Fruit fly (Drosophila melanogaster) whole organism, adult: ENCODE measurements around the gene Lcp65Ad.
"Not testable (repeated sequence)": the region's sequence is repeated elsewhere in the genome, so short reads cannot be mapped to it uniquely, and the experiment has no call there.

Experiments used
- CG11617 ChIP-seq: fragments of 200-800 bp; sonication (Bioruptor generic); optimal IDR thresholded peaks from 2 replicates; lab custom pipeline; 2017; ENCODE audit warnings: mild to moderate bottlenecking, missing biosample characterization, missing genetic modification reagents, missing genetic modification characterization
- CG12768 ChIP-seq: fragments of 200-800 bp; sonication (Bioruptor generic); optimal IDR thresholded peaks from 2 replicates; lab custom pipeline; 2017; ENCODE audit warnings: missing biosample characterization, missing genetic modification characterization, mild to moderate bottlenecking, moderate library complexity, missing genetic modification reagents
- CG14711 ChIP-seq: fragments of 200-800 bp; sonication (Bioruptor generic); optimal IDR thresholded peaks from 2 replicates; lab custom pipeline; 2018; ENCODE audit warnings: missing biosample characterization, mild to moderate bottlenecking, missing genetic modification characterization, moderate library complexity
- CG1620 ChIP-seq: fragments of 200-800 bp; sonication (Bioruptor generic); optimal IDR thresholded peaks from 2 replicates; lab custom pipeline; 2016; ENCODE audit warnings: missing biosample characterization, missing genetic modification characterization
- CG33017 ChIP-seq: fragments of 200-800 bp; sonication (Bioruptor generic); optimal IDR thresholded peaks from 2 replicates; lab custom pipeline; 2018; ENCODE audit warnings: missing biosample characterization, mild to moderate bottlenecking, missing genetic modification characterization, moderate library complexity
- CG5204 ChIP-seq: fragments of 200-800 bp; sonication (Bioruptor generic); optimal IDR thresholded peaks from 2 replicates; lab custom pipeline; 2016; ENCODE audit warnings: missing biosample characterization, missing genetic modification characterization
- CG7045 ChIP-seq: fragments of 200-800 bp; sonication (Bioruptor generic); optimal IDR thresholded peaks from 2 replicates; lab custom pipeline; 2017; ENCODE audit warnings: missing biosample characterization, mild to moderate bottlenecking, missing genetic modification characterization
- CG7101 ChIP-seq: fragments of 200-800 bp; sonication (Bioruptor generic); optimal IDR thresholded peaks from 2 replicates; lab custom pipeline; 2018; ENCODE audit warnings: missing biosample characterization, mild to moderate bottlenecking, missing genetic modification characterization, moderate library complexity
- Clk ChIP-seq: fragments of 200-800 bp; sonication (Bioruptor generic); optimal IDR thresholded peaks from 2 replicates; lab custom pipeline; 2017; ENCODE audit warnings: missing biosample characterization, missing genetic modification characterization
- Crg-1 ChIP-seq: fragments of 200-800 bp; sonication (Bioruptor generic); optimal IDR thresholded peaks from 2 replicates; lab custom pipeline; 2016; ENCODE audit warnings: missing biosample characterization, missing genetic modification characterization
- Hr96 ChIP-seq: fragments of 200-800 bp; sonication (Bioruptor generic); optimal IDR thresholded peaks from 2 replicates; lab custom pipeline; 2016; ENCODE audit warnings: missing biosample characterization, missing genetic modification characterization
- Mnt ChIP-seq: fragments of 200-800 bp; sonication (Bioruptor generic); optimal IDR thresholded peaks from 2 replicates; lab custom pipeline; 2016; ENCODE audit warnings: missing biosample characterization, mild to moderate bottlenecking, missing genetic modification characterization
- bab1 ChIP-seq: fragments of 200-800 bp; sonication (Bioruptor generic); optimal IDR thresholded peaks from 3 replicates; lab custom pipeline; 2019; ENCODE audit warnings: missing biosample characterization, mild to moderate bottlenecking, missing genetic modification characterization, moderate library complexity
- cic ChIP-seq: fragments of 200-800 bp; sonication (Bioruptor generic); optimal IDR thresholded peaks from 2 replicates; lab custom pipeline; 2017; ENCODE audit warnings: missing biosample characterization, mild to moderate bottlenecking, missing genetic modification characterization, moderate library complexity
- cnc ChIP-seq, 2 experiments: fragments of >200 bp; optimal IDR thresholded peaks; 2 replicates each; lab custom pipeline; 2017
- kay ChIP-seq: fragments of 200-800 bp; sonication (Bioruptor generic); peaks from one replicate; lab custom pipeline; 2016; ENCODE audit warnings: missing biosample characterization, missing genetic modification characterization, borderline replicate concordance
- ovo ChIP-seq: fragments of 200-800 bp; sonication (Bioruptor generic); optimal IDR thresholded peaks from 2 replicates; lab custom pipeline; 2016; ENCODE audit warnings: missing biosample characterization, missing genetic modification characterization
- pad ChIP-seq: fragments of 200-800 bp; sonication (Bioruptor generic); optimal IDR thresholded peaks from 3 replicates; lab custom pipeline; 2017; ENCODE audit warnings: missing biosample characterization, missing genetic modification characterization, mild to moderate bottlenecking, moderate library complexity, missing genetic modification reagents
- tj ChIP-seq: fragments of 200-800 bp; sonication (Bioruptor generic); optimal IDR thresholded peaks from 3 replicates; lab custom pipeline; 2017; ENCODE audit warnings: missing biosample characterization, mild to moderate bottlenecking, missing genetic modification characterization, moderate library complexity
- toe ChIP-seq: fragments of 200-800 bp; sonication (Bioruptor generic); optimal IDR thresholded peaks from 2 replicates; lab custom pipeline; 2016; ENCODE audit warnings: missing biosample characterization, missing genetic modification characterization

The Lcp65Ad gene

DNA sequence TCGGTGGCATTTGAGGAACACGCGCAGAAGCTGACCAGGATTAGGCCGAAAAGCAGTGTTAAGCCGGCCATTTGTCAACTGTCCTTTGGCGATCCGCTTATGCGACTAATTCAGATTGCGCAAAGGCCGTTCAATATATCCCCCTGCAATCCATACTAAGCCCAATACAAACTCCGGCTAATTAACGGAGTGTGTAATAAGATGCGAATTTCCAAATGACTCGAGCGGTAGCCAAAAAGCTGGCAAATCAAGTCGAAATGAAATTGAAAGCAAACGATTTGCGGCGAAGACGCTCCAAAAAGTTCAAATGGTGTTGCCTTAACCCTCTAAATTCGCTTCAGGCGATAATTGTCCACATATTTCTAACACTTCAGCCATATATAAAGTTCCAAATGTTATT lies 882 bp upstream of the Lcp65Ad start, which contains the start of gene Cpr65Aw:
TSS of gene Cpr65Aw (minus strand) at position 101 of the 400 bp plus-strand sequence.
- TF ChIP-seq ovo, result no peak
- no peak for TF ChIP-seq CG7045 (GFP tag; lab: Kevin White, UChicago)
- no peak for TF ChIP-seq pad (GFP tag; lab: Kevin White, UChicago)
- no peak for TF ChIP-seq tj
- no peak for TF ChIP-seq CG5204 (GFP tag; lab: Kevin White, UChicago)
- TF ChIP-seq cic (GFP tag; lab: Kevin White, UChicago), result no peak
- no peak for TF ChIP-seq cnc (optimal IDR thresholded peaks at IDR 0.05; lab: Kevin White, UChicago)
- TF ChIP-seq Mnt (GFP tag; lab: Kevin White, UChicago), result no peak
- TF ChIP-seq kay (GFP tag; lab: Kevin White, UChicago), result no peak
- TF ChIP-seq toe (GFP tag; lab: Kevin White, UChicago), result no peak
- no peak for TF ChIP-seq CG1620 (GFP tag; lab: Kevin White, UChicago)
- TF ChIP-seq CG12768, result no peak
- TF ChIP-seq Hr96 (GFP tag; lab: Kevin White, UChicago), result no peak
- TF ChIP-seq CG33017 (tag; lab: Kevin White, UChicago), result no peak
- TF ChIP-seq CG14711 (tag; lab: Kevin White, UChicago), result no peak
- no peak for TF ChIP-seq Crg-1 (GFP tag; lab: Kevin White, UChicago)
- no peak for TF ChIP-seq CG7101 (tag; lab: Kevin White, UChicago)
- no peak for TF ChIP-seq bab1 (GFP tag; lab: Kevin White, UChicago)

dm6 chr3L:6144769-6145220 lies 1.6 kb downstream of the Lcp65Ad start, which contains the start of gene Lcp65Ac:
Gene Lcp65Ac (plus strand): TSS chr3L:6144819.
- TF ChIP-seq Clk, result no peak
- TF ChIP-seq pad (GFP tag; lab: Kevin White, UChicago), result no peak
- no peak for TF ChIP-seq bab1 (GFP tag; lab: Kevin White, UChicago)
- TF ChIP-seq Hr96 (GFP tag; lab: Kevin White, UChicago), result no peak
- TF ChIP-seq CG5204 (GFP tag; lab: Kevin White, UChicago), result no peak
- no peak for TF ChIP-seq cnc (optimal IDR thresholded peaks at IDR 0.05; lab: Kevin White, UChicago)
- TF ChIP-seq kay (GFP tag; lab: Kevin White, UChicago), result no peak
- no peak for TF ChIP-seq CG12768
- TF ChIP-seq Crg-1 (GFP tag; lab: Kevin White, UChicago), result no peak
- TF ChIP-seq CG11617 (GFP tag; lab: Kevin White, UChicago), result no peak
- no peak for TF ChIP-seq Mnt (GFP tag; lab: Kevin White, UChicago)
- TF ChIP-seq CG1620 (GFP tag; lab: Kevin White, UChicago), result no peak
- no peak for TF ChIP-seq tj
- no peak for TF ChIP-seq ovo
- no peak for TF ChIP-seq CG14711 (tag; lab: Kevin White, UChicago)
- no peak for TF ChIP-seq cic (GFP tag; lab: Kevin White, UChicago)
- TF ChIP-seq CG33017 (tag; lab: Kevin White, UChicago), result no peak
- no peak for TF ChIP-seq toe (GFP tag; lab: Kevin White, UChicago)
- no peak for TF ChIP-seq CG7101 (tag; lab: Kevin White, UChicago)
- TF ChIP-seq CG7045 (GFP tag; lab: Kevin White, UChicago), result no peak

DNA sequence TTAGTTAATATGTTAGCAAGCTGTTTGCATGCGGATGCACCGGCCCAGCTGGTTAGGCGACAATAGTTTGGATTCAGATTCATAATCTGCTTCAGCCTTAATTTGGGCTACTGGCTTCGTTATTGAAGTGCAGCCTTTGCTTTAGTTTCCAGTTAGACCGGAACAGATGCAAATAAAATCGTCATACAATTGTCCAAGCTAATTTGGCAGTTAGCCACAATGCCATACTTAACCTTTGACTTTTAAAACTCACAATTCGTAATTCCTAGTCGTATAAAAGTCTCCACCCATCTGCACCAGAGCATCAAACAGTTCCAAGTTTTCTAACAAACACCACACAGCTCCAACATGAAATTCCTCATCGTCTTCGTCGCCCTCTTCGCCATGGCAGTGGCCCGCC lies 3.2 kb downstream of the Lcp65Ad start, which contains the start of gene Lcp65Ab2:
TSS of gene Lcp65Ab2 (plus strand) at position 301 of the 400 bp plus-strand sequence.
- TF ChIP-seq Clk; CG11617 (GFP tag; lab: Kevin White, UChicago); tj: not testable (repeated sequence)

DNA sequence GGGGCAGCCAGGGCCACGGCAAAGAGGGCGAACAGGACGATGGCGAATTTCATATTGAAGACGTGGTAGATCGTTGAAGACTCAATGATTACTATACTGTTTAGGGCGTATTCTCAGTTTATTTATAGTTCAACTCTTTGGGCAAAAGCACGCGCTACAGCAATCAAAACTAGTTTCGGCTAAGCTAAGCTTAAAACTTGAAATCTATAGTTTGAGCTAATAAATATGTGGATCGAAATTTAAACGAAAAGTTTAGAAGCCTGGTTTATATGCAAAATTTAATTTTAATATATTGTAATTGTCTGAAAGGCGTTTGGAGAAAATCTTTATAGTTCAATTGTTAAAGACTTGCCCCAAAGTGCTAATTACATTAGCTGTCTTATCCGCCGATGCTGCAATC lies 4.7 kb downstream of the Lcp65Ad start, which contains the start of gene Cpr65Ax1:
TSS of gene Cpr65Ax1 (minus strand) at position 101 of the 400 bp plus-strand sequence.
- TF ChIP-seq Clk; ovo; CG5204 (GFP tag; lab: Kevin White, UChicago): not testable (repeated sequence)

DNA sequence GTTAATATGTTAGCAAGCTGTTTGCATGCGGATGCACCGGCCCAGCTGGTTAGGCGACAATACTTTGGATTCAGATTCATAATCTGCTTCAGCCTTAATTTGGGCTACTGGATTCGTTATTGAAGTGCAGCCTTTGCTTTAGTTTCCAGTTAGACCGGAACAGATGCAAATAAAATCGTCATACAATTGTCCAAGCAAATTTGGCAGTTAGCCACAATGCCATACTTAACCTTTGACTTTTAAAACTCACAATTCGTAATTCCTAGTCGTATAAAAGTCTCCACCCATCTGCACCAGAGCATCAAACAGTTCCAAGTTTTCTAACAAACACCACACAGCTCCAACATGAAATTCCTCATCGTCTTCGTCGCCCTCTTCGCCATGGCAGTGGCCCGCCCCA lies 6.1 kb downstream of the Lcp65Ad start, which contains the start of gene Lcp65Ab1:
TSS of gene Lcp65Ab1 (plus strand) at position 301 of the 400 bp plus-strand sequence.
- not testable (repeated sequence) for TF ChIP-seq CG5204, bab1, Mnt (GFP tag; lab: Kevin White, UChicago)

- TF ChIP-seq Mnt (GFP tag; lab: Kevin White, UChicago); CG1620 (GFP tag; lab: Kevin White, UChicago); ovo: not testable (repeated sequence)
These were observed 7.7 kb downstream of the Lcp65Ad start, which contains the start of the genes Cpr65Ax2 and Lcp65Aa for dm6 chr3L:6150757-6151354. Gene Cpr65Ax2 (minus strand): TSS chr3L:6150857. Gene Lcp65Aa (plus strand): TSS chr3L:6151304.

- TF ChIP-seq CG5204 (GFP tag; lab: Kevin White, UChicago) (no peak), cic (GFP tag; lab: Kevin White, UChicago) (no peak), CG7101 (tag; lab: Kevin White, UChicago) (no peak), cnc (optimal IDR thresholded peaks at IDR 0.05; lab: Kevin White, UChicago) (no peak), CG7045 (GFP tag; lab: Kevin White, UChicago) (no peak), Clk (no peak), Crg-1 (GFP tag; lab: Kevin White, UChicago) (no peak), toe (GFP tag; lab: Kevin White, UChicago) (no peak), kay (GFP tag; lab: Kevin White, UChicago) (no peak), ovo (no peak), bab1 (GFP tag; lab: Kevin White, UChicago) (no peak), CG12768 (no peak), Mnt (GFP tag; lab: Kevin White, UChicago) (no peak), CG1620 (GFP tag; lab: Kevin White, UChicago) (no peak), CG33017 (tag; lab: Kevin White, UChicago) (no peak), tj (no peak)
These were observed 9.3 kb downstream of the Lcp65Ad start, which contains the start of gene Acp65Aa for dm6 chr3L:6152531-6152930. Gene Acp65Aa (minus strand): TSS chr3L:6152745.
